Fruit fly (Drosophila melanogaster) whole organism, embryonic: ENCODE measurements around the gene CG10700.

Experiments used
- B-H1 ChIP-seq: fragments of 200-800 bp; sonication (Bioruptor generic); IDR thresholded peaks from 3 replicates; pipeline ENCODE4 v1.3.6; 2022; ENCODE audit warnings: missing biosample characterization, missing genetic modification characterization
- CG10267 ChIP-seq: fragments of 200-800 bp; sonication (Bioruptor generic); optimal IDR thresholded peaks from 2 replicates; lab custom pipeline; 2018; ENCODE audit warnings: missing biosample characterization, mild to moderate bottlenecking, missing genetic modification characterization, moderate library complexity
- CG11723 ChIP-seq: fragments of 200-800 bp; sonication (Bioruptor generic); optimal IDR thresholded peaks from 2 replicates; lab custom pipeline; 2017; ENCODE audit warnings: missing biosample characterization, mild to moderate bottlenecking, missing genetic modification characterization
- CG1233 ChIP-seq: fragments of 200-800 bp; sonication (Bioruptor generic); optimal IDR thresholded peaks from 4 replicates; lab custom pipeline; 2018; ENCODE audit warnings: missing biosample characterization, mild to moderate bottlenecking, missing genetic modification characterization
- CG12391 ChIP-seq: fragments of 200-800 bp; sonication (Bioruptor generic); optimal IDR thresholded peaks from 3 replicates; lab custom pipeline; 2018; ENCODE audit warnings: missing biosample characterization, mild to moderate bottlenecking, missing genetic modification characterization, moderate library complexity
- CG13424 ChIP-seq: fragments of 200-800 bp; sonication (Bioruptor generic); optimal IDR thresholded peaks from 2 replicates; lab custom pipeline; 2019; ENCODE audit warnings: missing biosample characterization, mild to moderate bottlenecking, missing genetic modification characterization, moderate library complexity
- CG13624 ChIP-seq: fragments of 200-800 bp; sonication (Bioruptor generic); optimal IDR thresholded peaks from 2 replicates; lab custom pipeline; 2016; ENCODE audit warnings: missing biosample characterization, missing genetic modification characterization
- CG15696 ChIP-seq: fragments of 200-800 bp; sonication (Bioruptor generic); optimal IDR thresholded peaks from 2 replicates; lab custom pipeline; 2019; ENCODE audit warnings: missing biosample characterization, mild to moderate bottlenecking, missing genetic modification characterization, moderate library complexity
- CG16779 ChIP-seq: fragments of 200-800 bp; sonication (Bioruptor generic); IDR thresholded peaks from 2 replicates; pipeline ENCODE4 v1.3.6; 2022; ENCODE audit warnings: missing biosample characterization, missing genetic modification characterization
- CG17385 ChIP-seq: fragments of 200-800 bp; sonication (Bioruptor generic); optimal IDR thresholded peaks from 3 replicates; lab custom pipeline; 2018; ENCODE audit warnings: missing biosample characterization, mild to moderate bottlenecking, missing genetic modification characterization
- CG17802 ChIP-seq: fragments of 200-800 bp; sonication (Bioruptor generic); optimal IDR thresholded peaks from 2 replicates; lab custom pipeline; 2018; ENCODE audit warnings: missing biosample characterization, mild to moderate bottlenecking, missing genetic modification characterization, moderate library complexity
- CG2116 ChIP-seq: fragments of 200-800 bp; sonication (Bioruptor generic); optimal IDR thresholded peaks from 3 replicates; lab custom pipeline; 2018; ENCODE audit warnings: missing biosample characterization, mild to moderate bottlenecking, missing genetic modification characterization
- CG3407 ChIP-seq: fragments of 200-800 bp; sonication (Bioruptor generic); optimal IDR thresholded peaks from 2 replicates; lab custom pipeline; 2018; ENCODE audit warnings: missing biosample characterization, mild to moderate bottlenecking, missing genetic modification characterization
- CG6254 ChIP-seq: fragments of 200-800 bp; sonication (Bioruptor generic); optimal IDR thresholded peaks from 3 replicates; lab custom pipeline; 2017; ENCODE audit warnings: mild to moderate bottlenecking, missing biosample characterization, missing genetic modification reagents, missing genetic modification characterization
- CG6765 ChIP-seq: fragments of 200-800 bp; sonication (Bioruptor generic); optimal IDR thresholded peaks from 3 replicates; lab custom pipeline; 2017; ENCODE audit warnings: missing biosample characterization, mild to moderate bottlenecking, missing genetic modification characterization
- CG8944 ChIP-seq: fragments of 200-800 bp; sonication (Bioruptor generic); optimal IDR thresholded peaks from 3 replicates; lab custom pipeline; 2016; ENCODE audit warnings: missing biosample characterization, missing genetic modification characterization
- CG9215 ChIP-seq: fragments of 200-800 bp; sonication (Bioruptor generic); IDR thresholded peaks from 2 replicates; pipeline ENCODE4 v1.3.6; 2022; ENCODE audit warnings: missing biosample characterization, missing genetic modification characterization
- CG9609 ChIP-seq: fragments of 200-800 bp; sonication (Bioruptor generic); optimal IDR thresholded peaks from 3 replicates; lab custom pipeline; 2016; ENCODE audit warnings: missing biosample characterization, missing genetic modification characterization
- Dek ChIP-seq: fragments of 200-800 bp; sonication (Bioruptor generic); optimal IDR thresholded peaks from 3 replicates; lab custom pipeline; 2019; ENCODE audit warnings: missing biosample characterization, mild to moderate bottlenecking, missing genetic modification characterization, moderate library complexity
- Dp ChIP-seq: fragments of 200-800 bp; sonication (Bioruptor generic); optimal IDR thresholded peaks from 2 replicates; lab custom pipeline; 2018; ENCODE audit warnings: missing biosample characterization, mild to moderate bottlenecking, missing genetic modification characterization, moderate library complexity
- H2.0 ChIP-seq: fragments of 200-800 bp; sonication (Bioruptor generic); IDR thresholded peaks from 2 replicates; pipeline ENCODE4 v1.3.6; 2022; ENCODE audit warnings: missing biosample characterization, missing genetic modification characterization
- HmgZ ChIP-seq: fragments of 200-800 bp; sonication (Bioruptor generic); optimal IDR thresholded peaks from 2 replicates; lab custom pipeline; 2018; ENCODE audit warnings: missing biosample characterization, mild to moderate bottlenecking, missing genetic modification characterization
- Kr ChIP-seq: fragments of 200-800 bp; sonication (Bioruptor generic); optimal IDR thresholded peaks from 2 replicates; lab custom pipeline; 2017; ENCODE audit warnings: missing biosample characterization, mild to moderate bottlenecking, missing genetic modification characterization
- Sox100B ChIP-seq: fragments of 200-800 bp; sonication (Bioruptor generic); optimal IDR thresholded peaks from 3 replicates; lab custom pipeline; 2018; ENCODE audit warnings: missing biosample characterization, mild to moderate bottlenecking, missing genetic modification characterization
- Sry-δ ChIP-seq: fragments of 200-800 bp; sonication (Bioruptor generic); optimal IDR thresholded peaks from 2 replicates; lab custom pipeline; 2016; ENCODE audit warnings: missing biosample characterization, missing genetic modification characterization
- Stat92E ChIP-seq, 3 experiments: fragments of >200 bp in 2 of 3; fragments of 200-800 bp in 1 of 3; sonication (Bioruptor generic) in 1 of 3; optimal IDR thresholded peaks; 2 replicates each; lab custom pipeline; 2017 to 2019; ENCODE audit warnings: missing biosample characterization in 3 of 3, missing genetic modification characterization in 3 of 3, mild to moderate bottlenecking in 1 of 3, moderate library complexity in 1 of 3
- Tbp ChIP-seq: fragments of >200 bp; optimal IDR thresholded peaks from 2 replicates; lab custom pipeline; 2018; ENCODE audit warnings: missing biosample characterization, missing genetic modification characterization
- Trl ChIP-seq, 3 experiments: fragments of >200 bp in 2 of 3; fragments of 200-800 bp in 1 of 3; sonication (Bioruptor generic) in 1 of 3; optimal IDR thresholded peaks; 2 replicates in 1 of 3; 3 replicates in 2 of 3; lab custom pipeline; 2016 to 2017; ENCODE audit warnings: missing biosample characterization in 1 of 3, missing genetic modification characterization in 1 of 3
- aop ChIP-seq: fragments of 200-800 bp; sonication (Bioruptor generic); IDR thresholded peaks from 2 replicates; pipeline ENCODE4 v1.3.6; 2022; ENCODE audit warnings: missing biosample characterization, missing genetic modification characterization
- bab2 ChIP-seq: fragments of 200-800 bp; sonication (Bioruptor generic); optimal IDR thresholded peaks from 2 replicates; lab custom pipeline; 2016; ENCODE audit warnings: missing biosample characterization, missing genetic modification characterization
- bcd ChIP-seq: fragments of 200-800 bp; sonication (Bioruptor generic); optimal IDR thresholded peaks from 2 replicates; lab custom pipeline; 2017; ENCODE audit warnings: missing biosample characterization, mild to moderate bottlenecking, missing genetic modification characterization
- crp ChIP-seq, 2 experiments: fragments of 200-800 bp; sonication (Bioruptor generic); optimal IDR thresholded peaks; 2 replicates in 1 of 2; 3 replicates in 1 of 2; lab custom pipeline; 2017; ENCODE audit warnings: missing biosample characterization in 2 of 2, missing genetic modification characterization in 2 of 2, mild to moderate bottlenecking in 1 of 2, moderate library complexity in 1 of 2
- dpn ChIP-seq, 2 experiments: fragments of 200-800 bp; sonication (Bioruptor generic); optimal IDR thresholded peaks; 3 replicates each; lab custom pipeline; 2016; ENCODE audit warnings: missing biosample characterization in 2 of 2, missing genetic modification characterization in 2 of 2
- fd102C ChIP-seq: fragments of 200-800 bp; sonication (Bioruptor generic); optimal IDR thresholded peaks from 2 replicates; lab custom pipeline; 2018; ENCODE audit warnings: missing biosample characterization, mild to moderate bottlenecking, missing genetic modification characterization, moderate library complexity
- ftz-f1 ChIP-seq: fragments of 200-800 bp; sonication (Bioruptor generic); optimal IDR thresholded peaks from 2 replicates; lab custom pipeline; 2016; ENCODE audit warnings: missing biosample characterization, missing genetic modification characterization
- grau ChIP-seq: fragments of 200-800 bp; optimal IDR thresholded peaks from 3 replicates; lab custom pipeline; 2019; ENCODE audit warnings: missing biosample characterization, mild to moderate bottlenecking, missing genetic modification characterization, moderate library complexity
- ham ChIP-seq: fragments of 200-800 bp; sonication (Bioruptor generic); IDR thresholded peaks from 2 replicates; pipeline ENCODE4 v1.3.6; 2022; ENCODE audit warnings: missing biosample characterization, missing genetic modification characterization
- kah ChIP-seq: fragments of 200-800 bp; sonication (Bioruptor generic); optimal IDR thresholded peaks from 2 replicates; lab custom pipeline; 2018; ENCODE audit warnings: missing biosample characterization, mild to moderate bottlenecking, missing genetic modification characterization
- ken ChIP-seq: fragments of 200-800 bp; sonication (Bioruptor generic); IDR thresholded peaks from 3 replicates; pipeline ENCODE4 v1.3.6; 2022; ENCODE audit warnings: missing biosample characterization, missing genetic modification characterization
- lbe ChIP-seq: fragments of 200-800 bp; sonication (Bioruptor generic); optimal IDR thresholded peaks from 2 replicates; lab custom pipeline; 2016; ENCODE audit warnings: missing biosample characterization, mild to moderate bottlenecking, missing genetic modification characterization
- nerfin-1 ChIP-seq: fragments of 200-800 bp; sonication (Bioruptor generic); optimal IDR thresholded peaks from 3 replicates; lab custom pipeline; 2019; ENCODE audit warnings: missing biosample characterization, mild to moderate bottlenecking, missing genetic modification characterization, moderate library complexity
- nmo ChIP-seq: fragments of 200-800 bp; sonication (Bioruptor generic); optimal IDR thresholded peaks from 2 replicates; lab custom pipeline; 2018; ENCODE audit warnings: missing biosample characterization, mild to moderate bottlenecking, missing genetic modification characterization, moderate library complexity
- otp ChIP-seq: fragments of 200-800 bp; sonication (Bioruptor generic); IDR thresholded peaks from 3 replicates; pipeline ENCODE4, ENCODE4 v1.3.6; 2022; ENCODE audit warnings: missing biosample characterization, missing genetic modification characterization
- pho ChIP-seq: fragments of 200-800 bp; sonication (Bioruptor generic); optimal IDR thresholded peaks from 2 replicates; lab custom pipeline; 2016; ENCODE audit warnings: missing biosample characterization, missing genetic modification characterization
- prd ChIP-seq, 3 experiments: fragments of >200 bp in 2 of 3; fragments of 200-800 bp in 1 of 3; sonication (Bioruptor generic) in 1 of 3; optimal IDR thresholded peaks in 2 of 3; IDR thresholded peaks in 1 of 3; 2 replicates in 2 of 3; 3 replicates in 1 of 3; pipeline versions ENCODE4 v1.3.6 to Lab custom; 2017 to 2022; ENCODE audit warnings: missing biosample characterization in 1 of 3, missing genetic modification characterization in 1 of 3
- sqz ChIP-seq: fragments of 200-800 bp; sonication (Bioruptor generic); optimal IDR thresholded peaks from 3 replicates; lab custom pipeline; 2018; ENCODE audit warnings: missing biosample characterization, mild to moderate bottlenecking, missing genetic modification characterization
- tna ChIP-seq: fragments of 200-800 bp; sonication (Bioruptor generic); IDR thresholded peaks from 2 replicates; pipeline ENCODE4 v1.3.6; 2022; ENCODE audit warnings: missing biosample characterization, missing genetic modification characterization; ENCODE audit not compliant: partially characterized antibody
- trh ChIP-seq: fragments of 200-800 bp; sonication (Bioruptor generic); optimal IDR thresholded peaks from 2 replicates; lab custom pipeline; 2016; ENCODE audit warnings: missing biosample characterization, missing genetic modification characterization
- usp ChIP-seq: fragments of >200 bp; optimal IDR thresholded peaks from 2 replicates; lab custom pipeline; 2017; ENCODE audit warnings: missing biosample characterization, missing genetic modification characterization
- z ChIP-seq: fragments of 200-800 bp; sonication (Bioruptor generic); IDR thresholded peaks from 3 replicates; pipeline ENCODE4 v1.3.6; 2022; ENCODE audit warnings: missing biosample characterization, missing genetic modification characterization
- zfh1 ChIP-seq: fragments of 200-800 bp; sonication (Bioruptor generic); IDR thresholded peaks from 3 replicates; pipeline ENCODE4 v1.3.6; 2022; ENCODE audit warnings: missing biosample characterization, missing genetic modification characterization

CG10700 gene

dm6 chr2L:19048912-19049311, 29.9 kb downstream of the CG10700 start, which contains the start of gene CG10470 (continued):
- TF ChIP-seq crp (GFP tag; optimal IDR thresholded peaks at IDR 0.05; lab: Kevin White, UChicago) (no peak), CG16779 (GFP tag; lab: Robert Waterston, UW) (no peak), HmgZ (no peak), kah (GFP tag; lab: Kevin White, UChicago) (no peak), Dp (no peak), grau (tag; lab: Kevin White, UChicago) (peak; percentile 26), CG8944 (no peak), Tbp (GFP tag; lab: Kevin White, UChicago) (no peak), Dek (no peak), Sox100B (GFP tag; lab: Kevin White, UChicago) (no peak), CG1233 (no peak), ftz-f1 (no peak), ham (GFP tag; lab: Robert Waterston, UW) (no peak), trh (GFP tag; lab: Kevin White, UChicago) (no peak), CG9215 (GFP tag; lab: Robert Waterston, UW) (no peak), CG11723 (GFP tag; lab: Kevin White, UChicago) (no peak), tna (GFP tag; lab: Robert Waterston, UW) (peak; percentile 53), bcd (no peak), CG10267 (tag; lab: Kevin White, UChicago) (peak; percentile 69), CG12391 (tag; lab: Kevin White, UChicago) (peak; percentile 49), z (GFP tag; lab: Robert Waterston, UW) (no peak), Stat92E (GFP tag; optimal IDR thresholded peaks at IDR 0.05; lab: Kevin White, UChicago) (no peak), B-H1 (GFP tag; lab: Robert Waterston, UW) (no peak), CG15696 (tag; lab: Kevin White, UChicago) (no peak), bab2 (GFP tag; lab: Kevin White, UChicago) (no peak), dpn (GFP tag; optimal IDR thresholded peaks at IDR 0.05; lab: Kevin White, UChicago) (no peak), CG9609 (GFP tag; lab: Kevin White, UChicago) (no peak), CG13424 (tag; lab: Kevin White, UChicago) (peak; percentile 19), CG3407 (no peak), zfh1 (GFP tag; lab: Robert Waterston, UW) (no peak), lbe (no peak), CG6765 (GFP tag; lab: Kevin White, UChicago) (no peak), Trl (optimal IDR thresholded peaks at IDR 0.05; lab: Kevin White, UChicago) (no peak), Trl (GFP tag; optimal IDR thresholded peaks at IDR 0.05; lab: Kevin White, UChicago) (no peak), usp (GFP tag; lab: Kevin White, UChicago) (no peak), sqz (GFP tag; lab: Kevin White, UChicago) (no peak), otp (GFP tag; lab: Robert Waterston, UW) (no peak), nmo (peak; percentile 23), prd (optimal IDR thresholded peaks at IDR 0.05; lab: Kevin White, UChicago) (no peak), prd (GFP tag; IDR thresholded peaks at IDR 0.05; lab: Robert Waterston, UW) (no peak), CG17802 (tag; lab: Kevin White, UChicago) (no peak), nerfin-1 (no peak), aop (GFP tag; lab: Robert Waterston, UW) (no peak), pho (no peak), CG17385 (GFP tag; lab: Kevin White, UChicago) (peak; percentile 14), Kr (GFP tag; lab: Kevin White, UChicago) (no peak), fd102C (no peak), ken (GFP tag; lab: Robert Waterston, UW) (no peak), CG2116 (GFP tag; lab: Kevin White, UChicago) (peak; percentile 68), CG6254 (GFP tag; lab: Kevin White, UChicago) (no peak), H2.0 (GFP tag; lab: Robert Waterston, UW) (no peak), CG13624 (GFP tag; lab: Kevin White, UChicago) (no peak), Sry-δ (GFP tag; lab: Kevin White, UChicago) (peak; percentile 71)
